Worm (Caenorhabditis elegans) whole organism, mixed stage, embryonic: ENCODE data around the gene F02D8.1.

Experiments used
- ceh-39 ChIP-seq: fragments of 150-350 bp; optimal IDR thresholded peaks from 2 replicates; lab custom pipeline; 2014; ENCODE audit warnings: missing biosample characterization, missing genetic modification characterization
- hlh-1 ChIP-seq: fragments of 150-350 bp; optimal IDR thresholded peaks from 2 replicates; lab custom pipeline; 2014; ENCODE audit warnings: missing biosample characterization, missing genetic modification reagents, missing genetic modification characterization
- nhr-237 ChIP-seq: fragments of 150-350 bp; optimal IDR thresholded peaks from 2 replicates; lab custom pipeline; 2014; ENCODE audit warnings: missing biosample characterization, missing genetic modification characterization
- sptf-1 ChIP-seq: sonication (generic microtip); optimal IDR thresholded peaks from 2 replicates; lab custom pipeline; 2017; ENCODE audit warnings: mild to moderate bottlenecking, missing genetic modification characterization, moderate library complexity, missing compliant biosample characterization
- unc-62 ChIP-seq: fragments of 150-350 bp; optimal IDR thresholded peaks from 2 replicates; lab custom pipeline; 2014; ENCODE audit warnings: missing biosample characterization, missing genetic modification reagents, missing genetic modification characterization
- zip-8 ChIP-seq: fragments of 150-350 bp; optimal IDR thresholded peaks from 2 replicates; lab custom pipeline; 2014; ENCODE audit warnings: missing biosample characterization, missing genetic modification characterization
- ztf-11 ChIP-seq: fragments of 150-350 bp; optimal IDR thresholded peaks from 2 replicates; lab custom pipeline; 2014; ENCODE audit warnings: missing biosample characterization, missing genetic modification characterization

- no peak for TF ChIP-seq zip-8 (tag; lab: Kevin White, UChicago)
- TF ChIP-seq hlh-1 (tag; lab: Kevin White, UChicago) = no peak
- TF ChIP-seq sptf-1 = no peak
- TF ChIP-seq unc-62 (GFP tag; lab: Kevin White, UChicago) = no peak
- no peak for TF ChIP-seq ztf-11 (tag; lab: Kevin White, UChicago)
- no peak for TF ChIP-seq nhr-237 (tag; lab: Kevin White, UChicago)
- no peak for TF ChIP-seq ceh-39 (tag; lab: Kevin White, UChicago)
Observed at ce11 chrV:14955676-14956075, 22.8 kb downstream of the F02D8.1 start, which contains the start of gene F02D8.9.
